Fruit fly (Drosophila melanogaster) whole organism: Measurements from ENCODE around the gene Mesh1.

Experiments
- Dll ChIP-seq: fragments of >200 bp; optimal IDR thresholded peaks from 2 replicates; lab custom pipeline; 2017
- EcR ChIP-seq, 2 experiments: fragments of >200 bp; optimal IDR thresholded peaks; 2 replicates each; lab custom pipeline; 2017; ENCODE audit warnings: missing biosample characterization in 2 of 2, missing genetic modification characterization in 2 of 2, missing genetic modification reagents in 2 of 2
- pan ChIP-seq: fragments of >200 bp; optimal IDR thresholded peaks from 2 replicates; lab custom pipeline; 2017

DNA sequence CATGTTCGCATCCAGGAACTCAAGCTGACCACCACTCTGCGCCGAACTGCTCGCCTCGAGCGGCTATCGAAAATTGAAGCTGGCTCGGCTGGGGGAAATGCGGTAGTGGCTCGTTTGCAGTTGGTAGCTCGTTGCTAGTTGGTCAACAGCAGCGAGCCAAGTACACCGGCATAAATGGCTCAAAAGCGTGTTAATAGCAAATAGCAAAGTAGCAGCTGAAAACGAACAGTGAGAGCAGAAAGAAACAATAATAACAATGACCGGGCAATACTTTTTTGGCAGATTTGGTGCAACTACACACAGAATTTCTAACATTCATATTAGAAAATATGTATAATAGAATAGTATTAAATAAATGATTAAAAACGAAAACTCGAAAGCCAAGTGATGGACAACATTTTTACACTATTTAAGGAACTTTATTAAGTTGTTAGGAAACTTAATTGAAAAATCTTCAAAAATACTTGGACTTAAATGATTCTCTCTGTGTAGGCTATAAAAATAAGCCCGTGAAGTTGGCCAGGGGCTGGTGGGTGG lies 25.4 kb upstream of the Mesh1 start, which contains the start of gene CG14507:
- TF ChIP-seq pan (no peak), Dll (lab: Kevin White, UChicago) (no peak), EcR (GFP tag; optimal IDR thresholded peaks at IDR 0.05; lab: Kevin White, UChicago) (no peak)
